Worm (Caenorhabditis elegans) whole organism, young adult: ENCODE data around the gene Y39A1A.31.

Experiments
- efl-1 ChIP-seq: fragments of 150-350 bp; optimal IDR thresholded peaks from 2 replicates; lab custom pipeline; 2014; ENCODE audit warnings: missing biosample characterization, missing genetic modification reagents, missing genetic modification characterization
- egl-44 ChIP-seq: fragments of 200-800 bp; sonication (Bioruptor generic); IDR thresholded peaks from 2 replicates; pipeline ENCODE4 v1.3.6; 2022; ENCODE audit warnings: missing genetic modification reagents, missing genetic modification characterization, missing compliant biosample characterization

- TF ChIP-seq efl-1 (no peak), egl-44 (GFP tag; lab: Robert Waterston, UW) (no peak)
These were observed 50.5 kb downstream of the Y39A1A.31 start, which contains the start of gene Y39A1A.27 for ce11 chrIII:10638339-10639021.
